Fruit fly (Drosophila melanogaster) whole organism, adult: ENCODE measurements around the gene InR.
A peak's percentile ranks its signal among the peaks of the same experiment; 100 is the strongest.

Experiments used
- CG11617 ChIP-seq: fragments of 200-800 bp; sonication (Bioruptor generic); optimal IDR thresholded peaks from 2 replicates; lab custom pipeline; 2017; ENCODE audit warnings: mild to moderate bottlenecking, missing biosample characterization, missing genetic modification reagents, missing genetic modification characterization
- CG12768 ChIP-seq: fragments of 200-800 bp; sonication (Bioruptor generic); optimal IDR thresholded peaks from 2 replicates; lab custom pipeline; 2017; ENCODE audit warnings: missing biosample characterization, missing genetic modification characterization, mild to moderate bottlenecking, moderate library complexity, missing genetic modification reagents
- CG14711 ChIP-seq: fragments of 200-800 bp; sonication (Bioruptor generic); optimal IDR thresholded peaks from 2 replicates; lab custom pipeline; 2018; ENCODE audit warnings: missing biosample characterization, mild to moderate bottlenecking, missing genetic modification characterization, moderate library complexity
- CG1620 ChIP-seq: fragments of 200-800 bp; sonication (Bioruptor generic); optimal IDR thresholded peaks from 2 replicates; lab custom pipeline; 2016; ENCODE audit warnings: missing biosample characterization, missing genetic modification characterization
- CG33017 ChIP-seq: fragments of 200-800 bp; sonication (Bioruptor generic); optimal IDR thresholded peaks from 2 replicates; lab custom pipeline; 2018; ENCODE audit warnings: missing biosample characterization, mild to moderate bottlenecking, missing genetic modification characterization, moderate library complexity
- CG5204 ChIP-seq: fragments of 200-800 bp; sonication (Bioruptor generic); optimal IDR thresholded peaks from 2 replicates; lab custom pipeline; 2016; ENCODE audit warnings: missing biosample characterization, missing genetic modification characterization
- CG7045 ChIP-seq: fragments of 200-800 bp; sonication (Bioruptor generic); optimal IDR thresholded peaks from 2 replicates; lab custom pipeline; 2017; ENCODE audit warnings: missing biosample characterization, mild to moderate bottlenecking, missing genetic modification characterization
- CG7101 ChIP-seq: fragments of 200-800 bp; sonication (Bioruptor generic); optimal IDR thresholded peaks from 2 replicates; lab custom pipeline; 2018; ENCODE audit warnings: missing biosample characterization, mild to moderate bottlenecking, missing genetic modification characterization, moderate library complexity
- Clk ChIP-seq: fragments of 200-800 bp; sonication (Bioruptor generic); optimal IDR thresholded peaks from 2 replicates; lab custom pipeline; 2017; ENCODE audit warnings: missing biosample characterization, missing genetic modification characterization
- Crg-1 ChIP-seq: fragments of 200-800 bp; sonication (Bioruptor generic); optimal IDR thresholded peaks from 2 replicates; lab custom pipeline; 2016; ENCODE audit warnings: missing biosample characterization, missing genetic modification characterization
- Hr96 ChIP-seq: fragments of 200-800 bp; sonication (Bioruptor generic); optimal IDR thresholded peaks from 2 replicates; lab custom pipeline; 2016; ENCODE audit warnings: missing biosample characterization, missing genetic modification characterization
- Mnt ChIP-seq: fragments of 200-800 bp; sonication (Bioruptor generic); optimal IDR thresholded peaks from 2 replicates; lab custom pipeline; 2016; ENCODE audit warnings: missing biosample characterization, mild to moderate bottlenecking, missing genetic modification characterization
- bab1 ChIP-seq: fragments of 200-800 bp; sonication (Bioruptor generic); optimal IDR thresholded peaks from 3 replicates; lab custom pipeline; 2019; ENCODE audit warnings: missing biosample characterization, mild to moderate bottlenecking, missing genetic modification characterization, moderate library complexity
- cic ChIP-seq: fragments of 200-800 bp; sonication (Bioruptor generic); optimal IDR thresholded peaks from 2 replicates; lab custom pipeline; 2017; ENCODE audit warnings: missing biosample characterization, mild to moderate bottlenecking, missing genetic modification characterization, moderate library complexity
- cnc ChIP-seq, 2 experiments: fragments of >200 bp; optimal IDR thresholded peaks; 2 replicates each; lab custom pipeline; 2017
- kay ChIP-seq: fragments of 200-800 bp; sonication (Bioruptor generic); peaks from one replicate; lab custom pipeline; 2016; ENCODE audit warnings: missing biosample characterization, missing genetic modification characterization, borderline replicate concordance
- ovo ChIP-seq: fragments of 200-800 bp; sonication (Bioruptor generic); optimal IDR thresholded peaks from 2 replicates; lab custom pipeline; 2016; ENCODE audit warnings: missing biosample characterization, missing genetic modification characterization
- pad ChIP-seq: fragments of 200-800 bp; sonication (Bioruptor generic); optimal IDR thresholded peaks from 3 replicates; lab custom pipeline; 2017; ENCODE audit warnings: missing biosample characterization, missing genetic modification characterization, mild to moderate bottlenecking, moderate library complexity, missing genetic modification reagents
- tj ChIP-seq: fragments of 200-800 bp; sonication (Bioruptor generic); optimal IDR thresholded peaks from 3 replicates; lab custom pipeline; 2017; ENCODE audit warnings: missing biosample characterization, mild to moderate bottlenecking, missing genetic modification characterization, moderate library complexity
- toe ChIP-seq: fragments of 200-800 bp; sonication (Bioruptor generic); optimal IDR thresholded peaks from 2 replicates; lab custom pipeline; 2016; ENCODE audit warnings: missing biosample characterization, missing genetic modification characterization

InR gene

DNA sequence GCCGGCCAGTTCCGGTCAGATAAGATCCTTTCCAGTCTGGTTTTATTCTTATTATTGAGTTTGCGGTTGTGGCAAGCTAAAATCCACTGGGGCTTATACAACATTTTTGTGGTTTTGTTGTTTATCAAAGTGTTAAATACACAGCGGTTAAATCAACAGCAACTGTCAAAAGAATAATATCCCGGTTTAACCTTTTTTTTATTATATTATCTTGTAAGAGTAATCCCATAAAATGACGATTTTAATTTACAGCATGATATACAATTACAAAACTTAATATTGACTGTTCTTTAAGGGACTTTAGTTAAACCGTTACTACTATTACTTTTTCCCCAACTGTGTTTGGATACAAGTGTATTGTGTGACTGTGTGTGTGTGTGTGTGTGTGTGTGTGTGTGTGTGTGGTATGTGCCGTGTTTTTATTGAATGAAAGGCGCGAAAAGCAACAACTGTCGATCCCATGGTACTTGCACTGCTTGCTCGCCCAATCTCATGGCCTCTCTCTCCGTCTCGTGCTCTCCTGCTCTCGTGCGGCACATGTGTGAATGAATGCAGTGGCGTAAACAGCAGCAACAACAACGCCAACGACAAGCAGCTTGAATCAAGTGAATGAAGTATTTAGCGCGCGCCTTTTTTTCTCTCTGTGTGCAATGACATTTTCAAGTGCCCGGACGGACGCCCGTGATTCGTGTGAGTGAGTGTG is 29.5 kb downstream of the InR start:
- TF ChIP-seq ovo (GFP tag; lab: Kevin White, UChicago): no peak
- peak; percentile 66 for TF ChIP-seq Mnt
- TF ChIP-seq CG12768 (GFP tag; lab: Kevin White, UChicago): no peak
- TF ChIP-seq CG1620: no peak
- TF ChIP-seq CG7045: no peak
- no peak for TF ChIP-seq CG14711 (tag; lab: Kevin White, UChicago)
- TF ChIP-seq CG33017: peak; percentile 19
- TF ChIP-seq tj (GFP tag; lab: Kevin White, UChicago): peak; percentile 1
- TF ChIP-seq Clk (GFP tag; lab: Kevin White, UChicago): no peak
- TF ChIP-seq bab1 (GFP tag; lab: Kevin White, UChicago): no peak
- TF ChIP-seq cic: peak; percentile 100
- no peak for TF ChIP-seq cnc (optimal IDR thresholded peaks at IDR 0.05; lab: Kevin White, UChicago)
- TF ChIP-seq Hr96: no peak
- TF ChIP-seq CG7101 (tag; lab: Kevin White, UChicago): no peak
- TF ChIP-seq kay (GFP tag; lab: Kevin White, UChicago): no peak
- peak; percentile 29 for TF ChIP-seq Crg-1 (GFP tag; lab: Kevin White, UChicago)
- TF ChIP-seq pad (GFP tag; lab: Kevin White, UChicago): no peak

DNA sequence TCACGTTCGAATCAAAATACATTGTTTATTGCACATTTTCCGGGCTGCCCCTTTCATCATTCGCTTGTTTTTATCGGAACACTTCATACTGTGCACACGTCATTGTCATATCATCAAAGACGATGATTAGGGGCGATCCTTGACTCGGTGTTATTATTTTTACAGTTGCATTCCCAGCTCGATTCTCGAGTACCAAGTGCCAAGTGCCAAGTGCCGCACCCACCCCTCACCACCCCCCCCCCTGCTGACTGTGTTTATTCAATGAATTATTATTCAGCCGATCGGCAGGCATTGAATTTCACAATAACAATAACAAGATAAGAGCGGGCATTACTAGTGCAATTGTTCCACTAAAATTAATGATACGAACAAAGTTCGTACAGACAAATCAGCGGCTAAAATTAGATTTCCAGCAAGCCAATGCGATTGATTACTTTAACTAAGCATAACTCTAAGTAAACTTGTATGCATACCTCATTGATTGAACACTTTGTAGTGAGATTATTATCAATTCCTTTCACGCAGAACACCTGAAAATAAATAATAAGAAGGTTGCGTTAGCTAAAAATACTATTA is 31.6 kb downstream of the InR start:
- TF ChIP-seq tj (GFP tag; lab: Kevin White, UChicago) (peak; percentile 65), pad (GFP tag; lab: Kevin White, UChicago) (no peak), Crg-1 (GFP tag; lab: Kevin White, UChicago) (no peak), Mnt (no peak), Clk (GFP tag; lab: Kevin White, UChicago) (no peak), kay (GFP tag; lab: Kevin White, UChicago) (peak; percentile 77), toe (GFP tag; lab: Kevin White, UChicago) (peak; percentile 4), CG5204 (GFP tag; lab: Kevin White, UChicago) (peak; percentile 22), cic (peak; percentile 99), bab1 (GFP tag; lab: Kevin White, UChicago) (peak; percentile 7), cnc (optimal IDR thresholded peaks at IDR 0.05; lab: Kevin White, UChicago) (no peak), CG11617 (GFP tag; lab: Kevin White, UChicago) (no peak), CG1620 (no peak), CG7045 (no peak), CG12768 (GFP tag; lab: Kevin White, UChicago) (peak; percentile 68), ovo (GFP tag; lab: Kevin White, UChicago) (peak; percentile 73), CG33017 (peak; percentile 18), Hr96 (peak; percentile 53), CG7101 (tag; lab: Kevin White, UChicago) (no peak), CG14711 (tag; lab: Kevin White, UChicago) (no peak)

DNA sequence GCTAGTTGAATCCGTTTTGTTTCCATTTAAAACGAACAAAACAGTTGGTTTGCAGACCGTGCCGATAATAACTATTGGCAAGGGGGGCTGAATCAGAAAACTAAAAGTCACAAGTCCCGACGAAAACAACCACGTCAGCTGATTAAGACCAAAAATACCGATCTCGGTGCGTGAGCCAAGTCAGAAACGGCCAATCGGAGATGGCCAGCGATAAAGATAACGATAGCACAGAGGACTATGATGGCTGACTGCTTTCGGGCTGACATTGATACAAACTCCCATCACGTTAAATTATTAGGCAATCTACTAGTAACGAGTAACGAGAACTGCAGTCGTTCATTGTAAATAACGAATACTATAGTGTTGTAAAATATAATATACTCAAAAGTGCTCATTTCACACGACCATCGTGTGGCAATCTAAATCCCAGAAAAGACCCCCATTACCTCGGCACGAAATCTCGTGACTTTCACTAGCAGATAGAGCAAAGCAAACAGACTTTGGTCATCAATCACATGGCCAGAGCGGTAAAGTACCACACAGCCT is 32.1 kb downstream of the InR start:
- TF ChIP-seq Mnt: no peak
- no peak for TF ChIP-seq Clk (GFP tag; lab: Kevin White, UChicago)
- no peak for TF ChIP-seq tj (GFP tag; lab: Kevin White, UChicago)
- TF ChIP-seq cnc (optimal IDR thresholded peaks at IDR 0.05; lab: Kevin White, UChicago): no peak
- TF ChIP-seq bab1 (GFP tag; lab: Kevin White, UChicago): no peak
- TF ChIP-seq CG7101 (tag; lab: Kevin White, UChicago): no peak
- TF ChIP-seq CG7045: no peak
- no peak for TF ChIP-seq ovo (GFP tag; lab: Kevin White, UChicago)
- no peak for TF ChIP-seq cic
- no peak for TF ChIP-seq CG14711 (tag; lab: Kevin White, UChicago)
- no peak for TF ChIP-seq toe (GFP tag; lab: Kevin White, UChicago)
- TF ChIP-seq CG33017: no peak
- TF ChIP-seq pad (GFP tag; lab: Kevin White, UChicago): no peak

DNA sequence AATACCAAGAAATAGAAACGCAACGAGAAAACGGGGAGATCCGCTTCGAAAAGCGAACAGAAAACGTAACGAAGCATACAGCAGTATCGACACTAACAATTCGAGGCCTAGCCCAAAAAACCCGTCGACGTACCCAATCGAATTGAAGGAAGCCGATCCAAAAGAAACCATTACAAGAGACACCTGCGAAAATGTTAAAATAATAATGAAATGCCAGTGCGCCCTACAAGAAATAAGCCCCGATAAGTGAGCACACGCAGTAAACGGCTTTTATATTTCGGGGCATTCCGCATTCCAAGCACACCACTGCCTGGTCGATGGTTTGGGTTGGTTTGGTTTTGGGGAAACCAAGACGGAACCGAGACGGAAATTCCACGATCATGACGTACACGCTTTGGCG is 32.8 kb downstream of the InR start:
- TF ChIP-seq CG7045: no peak
- no peak for TF ChIP-seq Mnt
- TF ChIP-seq tj (GFP tag; lab: Kevin White, UChicago): peak; percentile 23

DNA sequence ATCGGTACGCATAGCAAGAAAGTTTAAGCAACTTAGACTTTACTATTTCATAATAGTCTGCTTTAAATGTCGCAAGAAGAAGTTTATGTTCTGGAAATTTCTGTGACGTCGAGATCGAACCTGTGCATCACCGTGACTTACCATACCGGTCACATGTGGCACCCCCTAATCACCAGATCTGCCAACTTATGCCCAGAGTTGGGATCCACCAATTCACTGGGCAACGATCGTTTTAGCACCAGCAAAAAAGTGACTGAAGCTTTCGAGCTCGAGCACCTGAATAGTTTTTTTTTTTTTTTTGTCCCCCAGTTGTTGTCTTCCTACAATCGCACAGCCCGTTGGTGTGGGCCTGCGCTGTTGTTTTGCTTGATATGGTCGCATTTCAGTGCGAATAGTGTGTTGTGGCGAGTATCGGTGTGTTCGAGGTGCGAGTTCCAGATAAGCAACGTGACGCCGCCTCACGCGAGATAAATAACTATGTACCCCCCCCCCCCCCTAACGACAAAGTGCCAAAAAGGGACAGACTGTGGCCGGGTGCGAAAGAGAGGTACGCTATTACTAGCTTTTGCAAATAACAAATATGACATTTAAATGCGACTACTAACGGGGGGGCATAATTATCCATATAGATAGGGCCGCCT is 34.7 kb downstream of the InR start:
- no peak for TF ChIP-seq CG14711 (tag; lab: Kevin White, UChicago)
- TF ChIP-seq tj (GFP tag; lab: Kevin White, UChicago): no peak
- TF ChIP-seq CG1620: no peak
- no peak for TF ChIP-seq Crg-1 (GFP tag; lab: Kevin White, UChicago)
- peak; percentile 43 for TF ChIP-seq CG12768 (GFP tag; lab: Kevin White, UChicago)
- peak; percentile 86 for TF ChIP-seq cic
- TF ChIP-seq Hr96: no peak
- no peak for TF ChIP-seq CG7101 (tag; lab: Kevin White, UChicago)
- peak; percentile 21 for TF ChIP-seq Clk (GFP tag; lab: Kevin White, UChicago)
- TF ChIP-seq Mnt: no peak
- no peak for TF ChIP-seq CG11617 (GFP tag; lab: Kevin White, UChicago)
- no peak for TF ChIP-seq CG33017
- no peak for TF ChIP-seq kay (GFP tag; lab: Kevin White, UChicago)
